Worm (Caenorhabditis elegans) whole organism, L1 larva: Measurements from ENCODE around the gene K03A11.6.
A peak's percentile ranks its signal among the peaks of the same experiment; 100 is the strongest.

Source experiments
- Y116A8C.19 ChIP-seq: sonication (generic microtip); optimal IDR thresholded peaks from 2 replicates; lab custom pipeline; 2016; ENCODE audit warnings: missing compliant biosample characterization, missing genetic modification characterization, borderline replicate concordance
- aha-1 ChIP-seq: fragments of 150-350 bp; optimal IDR thresholded peaks from 2 replicates; lab custom pipeline; 2014; ENCODE audit warnings: missing biosample characterization, missing genetic modification characterization
- alr-1 ChIP-seq: fragments of 200-800 bp; sonication (Bioruptor generic); optimal IDR thresholded peaks from 2 replicates; lab custom pipeline; 2018; ENCODE audit warnings: borderline replicate concordance, mild to moderate bottlenecking, missing genetic modification characterization, missing compliant biosample characterization
- ceh-88 ChIP-seq: fragments of 200-800 bp; sonication (Bioruptor generic); IDR thresholded peaks from 2 replicates; pipeline ENCODE4 v1.3.6; 2022; ENCODE audit warnings: missing genetic modification characterization, missing compliant biosample characterization
- efl-1 ChIP-seq, 4 experiments: fragments of 150-350 bp; optimal IDR thresholded peaks in 3 of 4; peaks in 1 of 4; 1 replicate in 1 of 4; 2 replicates in 3 of 4; lab custom pipeline; 2014; ENCODE audit warnings: missing biosample characterization in 2 of 4, missing genetic modification characterization in 2 of 4, missing genetic modification reagents in 2 of 4
- efl-3 ChIP-seq: fragments of 200-800 bp; sonication (Bioruptor generic); optimal IDR thresholded peaks from 2 replicates; lab custom pipeline; 2018; ENCODE audit warnings: mild to moderate bottlenecking, missing genetic modification characterization, missing compliant biosample characterization
- egl-13 ChIP-seq: sonication (generic microtip); optimal IDR thresholded peaks from 2 replicates; lab custom pipeline; 2016; ENCODE audit warnings: missing genotype, missing genetic modification reagents, missing genetic modification characterization, missing compliant biosample characterization
- egl-27 ChIP-seq, 2 experiments: fragments of 150-350 bp in 1 of 2; sonication (generic microtip); optimal IDR thresholded peaks; 3 replicates each; lab custom pipeline; 2017 to 2018; ENCODE audit warnings: missing biosample characterization in 2 of 2, missing genetic modification characterization in 2 of 2, missing genetic modification reagents in 2 of 2
- elt-3 ChIP-seq, 6 experiments: fragments of 150-350 bp in 1 of 6; sonication (generic microtip); optimal IDR thresholded peaks; 2 replicates each; lab custom pipeline; 2017 to 2018; ENCODE audit warnings: missing biosample characterization in 6 of 6, missing genetic modification characterization in 6 of 6, inconsistent platforms in 1 of 6
- fkh-4 ChIP-seq: sonication (generic microtip); optimal IDR thresholded peaks from 2 replicates; lab custom pipeline; 2016; ENCODE audit warnings: missing compliant biosample characterization, missing genetic modification characterization, borderline replicate concordance
- fkh-8 ChIP-seq: sonication (generic microtip); optimal IDR thresholded peaks from 2 replicates; lab custom pipeline; 2016; ENCODE audit warnings: mild to moderate bottlenecking, missing genetic modification characterization, missing compliant biosample characterization
- fos-1 ChIP-seq: fragments of 150-350 bp; optimal IDR thresholded peaks from 2 replicates; lab custom pipeline; 2014; ENCODE audit warnings: missing biosample characterization, missing genetic modification characterization
- irx-1 ChIP-seq: sonication (generic microtip); optimal IDR thresholded peaks from 2 replicates; lab custom pipeline; 2016; ENCODE audit warnings: missing genetic modification characterization, missing compliant biosample characterization
- lin-13 ChIP-seq: fragments of 150-350 bp; optimal IDR thresholded peaks from 2 replicates; lab custom pipeline; 2014; ENCODE audit warnings: missing biosample characterization, missing genetic modification reagents, missing genetic modification characterization
- lin-39 ChIP-seq: fragments of 150-350 bp; optimal IDR thresholded peaks from 2 replicates; lab custom pipeline; 2014; ENCODE audit warnings: missing biosample characterization, missing genetic modification reagents, missing genetic modification characterization
- lir-3 ChIP-seq: sonication (generic microtip); optimal IDR thresholded peaks from 2 replicates; lab custom pipeline; 2016; ENCODE audit warnings: mild to moderate bottlenecking, missing genetic modification characterization, moderate library complexity, missing compliant biosample characterization; ENCODE audit not compliant: poor library complexity
- nhr-11 ChIP-seq: fragments of 150-350 bp; optimal IDR thresholded peaks from 2 replicates; lab custom pipeline; 2014; ENCODE audit warnings: missing biosample characterization, missing genetic modification characterization
- nhr-12 ChIP-seq: sonication (generic microtip); optimal IDR thresholded peaks from 2 replicates; lab custom pipeline; 2017; ENCODE audit warnings: missing biosample characterization, missing genetic modification characterization
- nhr-19 ChIP-seq: fragments of 200-800 bp; sonication (Bioruptor generic); conservative IDR thresholded peaks from 2 replicates; pipeline ENCODE4 v1.3.6; 2022; ENCODE audit warnings: missing genetic modification characterization, missing compliant biosample characterization
- nhr-20 ChIP-seq: sonication (generic microtip); optimal IDR thresholded peaks from 2 replicates; lab custom pipeline; 2016; ENCODE audit warnings: mild to moderate bottlenecking, missing genetic modification characterization, missing compliant biosample characterization
- nhr-237 ChIP-seq: fragments of 150-350 bp; optimal IDR thresholded peaks from 2 replicates; lab custom pipeline; 2014; ENCODE audit warnings: missing biosample characterization, missing genetic modification characterization
- nhr-28 ChIP-seq: fragments of 150-350 bp; optimal IDR thresholded peaks from 2 replicates; lab custom pipeline; 2014; ENCODE audit warnings: missing biosample characterization, missing genetic modification characterization
- pax-3 ChIP-seq: fragments of 200-800 bp; sonication (Bioruptor generic); optimal IDR thresholded peaks from 2 replicates; lab custom pipeline; 2018; ENCODE audit warnings: mild to moderate bottlenecking, missing genetic modification characterization, moderate library complexity, missing compliant biosample characterization
- pqm-1 ChIP-seq: sonication (generic microtip); optimal IDR thresholded peaks from 3 replicates; lab custom pipeline; 2017; ENCODE audit warnings: missing biosample characterization, missing genetic modification characterization
- sptf-1 ChIP-seq: fragments of 150-350 bp; optimal IDR thresholded peaks from 2 replicates; lab custom pipeline; 2014; ENCODE audit warnings: missing biosample characterization, missing genetic modification characterization
- tbx-2 ChIP-seq: sonication (generic microtip); optimal IDR thresholded peaks from 2 replicates; lab custom pipeline; 2016; ENCODE audit warnings: missing genetic modification characterization, missing compliant biosample characterization
- tlp-1 ChIP-seq: fragments of 150-350 bp; optimal IDR thresholded peaks from 2 replicates; lab custom pipeline; 2014; ENCODE audit warnings: missing biosample characterization, missing genetic modification characterization
- unc-86 ChIP-seq: sonication (generic microtip); optimal IDR thresholded peaks from 2 replicates; lab custom pipeline; 2016; ENCODE audit warnings: missing genetic modification characterization, missing compliant biosample characterization
- ztf-11 ChIP-seq, 2 experiments: sonication (generic microtip); optimal IDR thresholded peaks; 2 replicates each; lab custom pipeline; 2016 to 2017; ENCODE audit warnings: missing genetic modification characterization in 2 of 2, missing biosample characterization in 1 of 2, missing compliant biosample characterization in 1 of 2

Gene K03A11.6

DNA sequence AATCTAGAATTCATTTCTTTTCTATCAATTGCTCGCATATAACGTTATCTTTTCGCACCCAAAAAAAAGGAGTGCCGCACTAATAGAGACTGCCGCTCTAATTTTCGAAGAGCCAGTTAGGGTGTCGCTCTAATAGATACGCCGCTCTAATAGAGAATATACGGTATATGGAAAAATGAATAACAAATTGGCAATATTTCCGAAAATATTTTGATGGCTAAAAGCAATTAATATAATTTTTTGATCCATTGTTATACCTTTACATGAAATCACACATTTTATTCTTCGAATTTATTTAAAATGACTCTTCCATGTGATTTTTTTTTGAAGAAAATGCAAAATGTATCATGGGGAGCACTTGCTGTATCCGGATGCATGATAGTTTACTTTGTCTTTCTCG, 22.2 kb downstream of the K03A11.6 start, which contains the start of gene K03A11.4:
K03A11.4 (plus strand) TSS at position 301 of the 400 bp plus-strand sequence.
- TF ChIP-seq tbx-2 (tag; lab: Kevin White, UChicago): no peak
- no peak for TF ChIP-seq ztf-11 (tag; optimal IDR thresholded peaks at IDR 0.05; lab: Kevin White, UChicago)
- no peak for TF ChIP-seq sptf-1
- no peak for TF ChIP-seq ceh-88 (GFP tag; lab: Robert Waterston, UW)
- TF ChIP-seq fos-1: no peak
- TF ChIP-seq elt-3 (tag; optimal IDR thresholded peaks at IDR 0.05; lab: Kevin White, UChicago): no peak
- no peak for TF ChIP-seq nhr-19 (GFP tag; lab: Robert Waterston, UW)
- no peak for TF ChIP-seq nhr-28 (tag; lab: Kevin White, UChicago)
- TF ChIP-seq egl-13 (tag; lab: Kevin White, UChicago): no peak
- no peak for TF ChIP-seq pqm-1
- TF ChIP-seq tlp-1 (tag; lab: Kevin White, UChicago): no peak
- TF ChIP-seq, all 84 proteins: peak for 0

DNA sequence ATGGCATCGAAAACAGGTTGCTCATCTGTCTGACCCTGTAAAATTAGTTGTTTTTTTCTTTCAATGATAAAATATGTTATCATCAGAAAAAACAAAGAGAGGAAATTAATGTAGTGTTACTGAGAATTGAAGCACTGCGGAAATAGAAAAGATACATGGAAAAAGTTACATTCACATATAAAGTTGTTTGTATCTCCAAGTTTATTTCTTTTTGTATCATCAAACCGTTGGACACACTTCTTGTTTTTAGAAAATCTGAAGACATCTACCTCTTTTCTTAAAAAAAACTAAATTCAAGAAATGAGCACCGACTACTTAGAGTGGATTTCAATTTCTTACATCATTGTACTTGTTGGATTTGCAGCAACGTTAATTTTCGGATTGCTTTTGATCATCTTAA, 26.7 kb downstream of the K03A11.6 start, which contains the start of gene str-10:
str-10 (plus strand) TSS at position 301 of the 400 bp plus-strand sequence.
- TF ChIP-seq efl-1 (optimal IDR thresholded peaks at IDR 0.05; lab: Kevin White, UChicago) (no peak), efl-1 (GFP tag; optimal IDR thresholded peaks at IDR 0.05 in 1 of 2; lab: Kevin White, UChicago) (peak in 1 of 2 experiments; percentile 5), fkh-8 (tag; lab: Kevin White, UChicago) (no peak)

DNA sequence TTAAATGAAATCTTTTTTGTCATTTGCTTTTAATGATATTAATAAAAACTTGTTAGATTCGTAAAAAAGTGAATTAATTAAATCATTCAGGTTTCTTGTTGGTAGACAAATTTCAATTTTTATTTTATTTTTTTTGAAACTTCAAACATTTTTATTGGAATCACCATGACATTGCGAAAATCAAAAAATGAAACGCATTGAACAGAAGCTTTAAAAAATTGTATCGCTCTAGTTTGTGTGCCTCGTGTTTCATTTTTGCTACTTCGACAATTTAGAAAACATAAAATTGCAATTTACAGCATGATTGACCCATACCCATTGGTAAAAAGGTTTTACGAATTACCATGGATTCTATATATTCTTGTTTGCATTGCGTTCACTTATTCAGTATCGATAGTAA, 28.6 kb downstream of the K03A11.6 start, which contains the start of gene R03G8.1:
R03G8.1 (plus strand) TSS at position 301 of the 400 bp plus-strand sequence.
- TF ChIP-seq nhr-20 (tag; lab: Kevin White, UChicago): no peak
- no peak for TF ChIP-seq efl-3
- no peak for TF ChIP-seq lin-13 (GFP tag; lab: Kevin White, UChicago)
- TF ChIP-seq lir-3: no peak
- TF ChIP-seq aha-1: no peak
- TF ChIP-seq ceh-88 (GFP tag; lab: Robert Waterston, UW): no peak
- TF ChIP-seq pax-3 (tag; lab: Kevin White, UChicago): no peak
- TF ChIP-seq unc-86 (tag; lab: Kevin White, UChicago): no peak
- no peak for TF ChIP-seq Y116A8C.19 (tag; lab: Kevin White, UChicago)
- no peak for TF ChIP-seq nhr-12 (tag; lab: Kevin White, UChicago)

DNA sequence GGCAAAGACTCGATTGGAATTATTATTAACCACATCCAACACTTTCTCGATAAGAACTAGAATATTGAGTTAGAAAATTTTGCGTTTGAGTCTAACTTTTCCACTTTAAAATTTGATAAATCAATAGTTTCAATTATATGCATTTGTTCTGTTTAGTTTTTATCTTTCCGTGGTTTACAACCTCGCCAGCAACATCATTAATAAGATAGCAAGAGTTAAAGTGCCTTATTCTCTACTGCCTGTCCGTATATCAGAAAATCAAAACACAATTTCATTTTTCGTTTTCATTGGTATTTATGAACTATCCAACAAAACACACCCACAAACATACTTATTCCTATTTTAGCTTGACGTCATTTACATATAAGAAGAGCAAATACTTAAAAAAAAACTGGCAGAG, 32.9 kb downstream of the K03A11.6 start:
- TF ChIP-seq efl-3 (no peak), nhr-19 (GFP tag; lab: Robert Waterston, UW) (no peak), ceh-88 (GFP tag; lab: Robert Waterston, UW) (no peak), nhr-11 (no peak), egl-27 (tag; optimal IDR thresholded peaks at IDR 0.05; lab: Kevin White, UChicago) (no peak)

DNA sequence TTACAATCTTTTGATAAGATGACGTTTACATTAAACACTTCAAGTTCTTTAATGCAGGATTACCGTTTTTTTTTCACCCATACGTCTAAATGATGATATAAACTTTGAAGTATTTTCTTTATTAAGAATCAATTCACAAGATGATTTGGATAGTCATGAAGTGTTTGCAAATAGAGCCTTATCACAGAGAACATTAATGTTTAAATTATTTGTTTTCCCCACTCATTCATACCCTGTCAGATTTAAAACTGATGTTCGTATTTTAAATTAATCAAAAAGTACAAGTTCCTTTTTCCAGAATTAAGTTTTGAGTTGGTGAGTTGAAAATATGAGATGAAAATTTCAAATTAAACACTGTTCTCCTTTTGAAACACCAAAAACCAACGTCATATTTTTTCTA, 35.0 kb downstream of the K03A11.6 start, which contains the start of gene R03G8.3:
R03G8.3 (plus strand) TSS at position 301 of the 400 bp plus-strand sequence.
- TF ChIP-seq fos-1: no peak
- no peak for TF ChIP-seq alr-1 (tag; lab: Kevin White, UChicago)
- no peak for TF ChIP-seq irx-1 (tag; lab: Kevin White, UChicago)
- TF ChIP-seq efl-3: no peak

DNA sequence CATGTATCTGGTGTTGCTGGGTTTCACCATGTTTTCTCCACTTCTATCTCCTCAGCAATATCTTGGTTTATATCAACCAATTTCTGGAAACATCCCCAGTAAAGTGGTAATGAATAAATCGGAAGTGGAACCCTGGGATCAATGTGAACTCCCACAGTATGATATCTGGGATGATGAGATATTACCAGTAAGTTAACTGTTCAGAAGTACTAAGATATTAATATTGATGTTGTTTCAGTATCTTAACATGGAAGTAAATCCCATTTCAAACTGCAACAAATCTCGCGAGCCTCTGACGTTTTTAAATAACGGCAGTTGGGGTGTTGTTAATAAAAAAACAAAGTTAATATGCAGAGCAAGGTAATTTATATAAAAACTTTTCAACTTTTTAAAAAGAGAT, 35.5 kb downstream of the K03A11.6 start:
- no peak for TF ChIP-seq lin-39 (tag; lab: Kevin White, UChicago)
- no peak for TF ChIP-seq ztf-11 (tag; optimal IDR thresholded peaks at IDR 0.05; lab: Kevin White, UChicago)
- TF ChIP-seq fkh-4 (tag; lab: Kevin White, UChicago): no peak
- no peak for TF ChIP-seq nhr-237

DNA sequence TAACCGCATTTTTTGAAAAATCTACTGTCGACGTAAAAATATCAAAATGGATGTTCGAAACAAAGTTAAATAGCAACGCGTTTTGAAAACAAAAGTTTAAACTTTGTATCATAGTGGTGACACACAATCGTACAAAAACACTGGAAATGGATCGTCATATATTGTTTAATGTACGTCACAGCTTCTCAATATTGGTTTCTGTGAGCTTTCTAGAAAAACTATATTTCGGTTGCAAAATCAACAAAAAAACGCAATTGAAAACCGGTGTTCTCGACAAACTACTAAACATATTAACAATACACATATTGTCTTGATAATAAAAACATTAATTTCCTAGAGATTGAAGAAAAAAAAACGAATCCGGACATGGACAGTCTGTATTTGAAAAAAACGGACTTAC, 44.8 kb downstream of the K03A11.6 start, which contains the start of gene R03G8.6:
R03G8.6 (minus strand) TSS at position 101 of the 400 bp plus-strand sequence.
- TF ChIP-seq pqm-1 (no peak), efl-1 (optimal IDR thresholded peaks at IDR 0.05; lab: Kevin White, UChicago) (no peak), efl-1 (GFP tag; optimal IDR thresholded peaks at IDR 0.05 in 1 of 2; lab: Kevin White, UChicago) (peak in 1 of 2 experiments; percentile 46)
